Worm (Caenorhabditis elegans) whole organism, L2 larva: ENCODE measurements around the gene ZK666.15.

Experiments
- F13H6.1 ChIP-seq: sonication (generic microtip); optimal IDR thresholded peaks from 2 replicates; lab custom pipeline; 2016; ENCODE audit warnings: missing genetic modification characterization, missing compliant biosample characterization
- unc-39 ChIP-seq: fragments of 150-350 bp; optimal IDR thresholded peaks from 2 replicates; lab custom pipeline; 2014; ENCODE audit warnings: missing biosample characterization, missing genetic modification characterization
- unc-62 ChIP-seq: fragments of 150-350 bp; optimal IDR thresholded peaks from 2 replicates; lab custom pipeline; 2014; ENCODE audit warnings: missing biosample characterization, missing genetic modification reagents, missing genetic modification characterization
- zag-1 ChIP-seq: fragments of 150-350 bp; optimal IDR thresholded peaks from 2 replicates; lab custom pipeline; 2014; ENCODE audit warnings: missing biosample characterization, missing genetic modification characterization
- ztf-11 ChIP-seq: sonication (generic microtip); optimal IDR thresholded peaks from 2 replicates; lab custom pipeline; 2017; ENCODE audit warnings: missing biosample characterization, missing genetic modification characterization

DNA sequence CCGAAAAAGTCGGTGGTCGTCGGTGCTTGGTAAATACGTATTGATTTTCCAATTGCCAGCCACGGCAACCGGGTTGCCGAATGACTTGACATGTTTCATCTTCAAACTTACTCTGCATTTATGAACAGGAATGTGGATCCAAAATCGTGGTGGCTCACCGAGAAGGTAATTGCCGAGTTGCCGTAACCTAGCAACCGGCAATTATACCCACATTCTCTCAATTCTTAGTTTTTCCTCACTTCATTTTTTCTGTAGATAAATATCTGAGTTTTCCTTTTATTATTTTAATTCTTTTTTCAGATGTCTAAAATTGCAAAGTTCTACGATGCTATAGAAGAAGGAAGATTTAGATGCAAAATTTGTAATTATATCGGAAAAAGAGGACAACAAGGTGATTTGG lies 34.2 kb upstream of the ZK666.15 start, which contains the start of gene ZK673.4:
- TF ChIP-seq unc-39 (tag; lab: Kevin White, UChicago) (no peak), ztf-11 (no peak), unc-62 (no peak), zag-1 (no peak), F13H6.1 (tag; lab: Kevin White, UChicago) (no peak)
